Worm (Caenorhabditis elegans): ENCODE measurements around the gene acbp-5.

DNA sequence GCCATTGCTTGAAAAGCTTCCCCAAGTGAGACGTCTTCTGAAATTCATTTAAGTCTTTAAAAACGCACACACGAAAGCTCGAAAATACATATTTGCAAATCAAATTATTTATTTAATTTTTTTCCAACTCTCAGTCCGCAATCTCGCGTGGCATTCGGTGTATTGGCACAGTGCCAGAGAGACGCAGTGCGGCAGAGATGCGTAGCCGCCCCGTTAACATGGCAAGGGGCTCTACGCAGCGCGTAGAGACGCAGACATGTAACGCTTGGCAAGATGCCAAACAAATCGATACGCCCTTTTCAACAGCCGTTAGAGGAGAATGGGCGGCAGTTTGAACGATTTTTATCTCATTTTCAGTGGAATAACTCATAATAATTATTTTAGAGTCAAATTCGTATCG is 2.0 kb upstream of the acbp-5 start, which contains the start of the genes drr-2 and set-16:
- TF ChIP-seq snpc-4 (tag; optimal IDR thresholded peaks at IDR 0.05) (no peak), nhr-28 (tag; optimal IDR thresholded peaks at IDR 0.05) (peak; percentile 97), ZK546.5 (tag; optimal IDR thresholded peaks at IDR 0.05) (peak in 1 of 2 experiments; percentile 86), nhr-237 (tag; optimal IDR thresholded peaks at IDR 0.05) (peak; percentile 67), nhr-77 (tag; optimal IDR thresholded peaks at IDR 0.05) (peak; percentile 98), ama-1 (optimal IDR thresholded peaks at IDR 0.05) (peak; percentile 45), pqm-1 (tag; optimal IDR thresholded peaks at IDR 0.05) (no peak), unc-62 (GFP tag; optimal IDR thresholded peaks at IDR 0.05 in 1 of 2) (peak in 1 of 2 experiments; percentile 98), unc-62 (tag; optimal IDR thresholded peaks at IDR 0.05) (no peak), lsy-2 (tag; optimal IDR thresholded peaks at IDR 0.05) (peak; percentile 90 to 97), dve-1 (tag; optimal IDR thresholded peaks at IDR 0.05; ENCODE audit: insufficient read depth) (peak; percentile 100), unc-39 (tag; optimal IDR thresholded peaks at IDR 0.05) (no peak), fos-1 (tag; optimal IDR thresholded peaks at IDR 0.05) (peak; percentile 91)
